Fruit fly (Drosophila melanogaster) S2 (cell line): ENCODE data around the gene COX7AL2.

Experiments used
- CG8478 ChIP-seq: fragments of >200 bp; optimal IDR thresholded peaks from 2 replicates; lab custom pipeline; 2018
- CTCF ChIP-seq, 2 experiments: fragments of >200 bp; optimal IDR thresholded peaks; 2 replicates each; lab custom pipeline; 2018

dm6 chr2L:2175930-2176643 lies 21.6 kb downstream of the COX7AL2 start:
- TF ChIP-seq CG8478 (lab: Kevin White, UChicago) (no peak), CTCF (optimal IDR thresholded peaks at IDR 0.05; lab: Kevin White, UChicago) (no peak)
